Worm (Caenorhabditis elegans) whole organism, L4 larva: ENCODE measurements around the gene let-4.

ENCODE experiments used
- F26F4.8 ChIP-seq: fragments of 200-800 bp; sonication (Bioruptor generic); conservative IDR thresholded peaks from 2 replicates; pipeline ENCODE4 v1.3.6; 2022; ENCODE audit warnings: missing genetic modification characterization, missing compliant biosample characterization
- T26A8.4 ChIP-seq: fragments of 200-800 bp; sonication (Bioruptor generic); IDR thresholded peaks from 2 replicates; pipeline ENCODE4 v1.3.6; 2022; ENCODE audit warnings: missing genetic modification characterization, missing compliant biosample characterization
- Y48G9A.11 ChIP-seq: fragments of 200-800 bp; sonication (Bioruptor generic); IDR thresholded peaks from 2 replicates; pipeline ENCODE4 v1.3.6; 2022; ENCODE audit warnings: missing genetic modification reagents, missing genetic modification characterization, missing compliant biosample characterization
- Y75B8A.6 ChIP-seq: fragments of 200-800 bp; sonication (Bioruptor generic); IDR thresholded peaks from 2 replicates; pipeline ENCODE4 v1.3.6; 2022; ENCODE audit warnings: missing genetic modification reagents, missing genetic modification characterization, missing compliant biosample characterization
- aly-2 ChIP-seq: sonication (generic microtip); optimal IDR thresholded peaks from 2 replicates; lab custom pipeline; 2018; ENCODE audit warnings: missing biosample characterization, missing genetic modification characterization
- arid-1 ChIP-seq: fragments of 200-800 bp; sonication (Bioruptor generic); conservative IDR thresholded peaks from 2 replicates; pipeline ENCODE4 v1.3.6; 2022; ENCODE audit warnings: missing genetic modification reagents, missing genetic modification characterization, missing compliant biosample characterization
- ceh-20 ChIP-seq: fragments of 200-800 bp; sonication (Bioruptor generic); IDR thresholded peaks from 2 replicates; pipeline ENCODE4 v1.3.6; 2022; ENCODE audit warnings: missing genetic modification reagents, missing genetic modification characterization, missing compliant biosample characterization
- ceh-28 ChIP-seq: fragments of 150-350 bp; optimal IDR thresholded peaks from 2 replicates; lab custom pipeline; 2014; ENCODE audit warnings: missing biosample characterization, missing genetic modification reagents, missing genetic modification characterization
- ceh-82 ChIP-seq: sonication (generic microtip); optimal IDR thresholded peaks from 2 replicates; lab custom pipeline; 2017; ENCODE audit warnings: missing biosample characterization, missing genetic modification characterization
- ces-1 ChIP-seq: fragments of 150-350 bp; sonication (generic microtip); optimal IDR thresholded peaks from 4 replicates; lab custom pipeline; 2014; ENCODE audit warnings: missing biosample characterization, missing genetic modification reagents, missing genetic modification characterization
- cey-2 ChIP-seq: sonication (generic microtip); optimal IDR thresholded peaks from 3 replicates; lab custom pipeline; 2017; ENCODE audit warnings: missing genetic modification characterization, mild to moderate bottlenecking, missing compliant biosample characterization, antibody characterized with exemption, borderline replicate concordance; ENCODE audit not compliant: insufficient read depth
- ctbp-1 ChIP-seq: fragments of 200-800 bp; sonication (Bioruptor generic); IDR thresholded peaks from 2 replicates; pipeline ENCODE4 v1.3.6; 2022; ENCODE audit warnings: missing genetic modification reagents, missing genetic modification characterization, missing compliant biosample characterization
- daf-16 ChIP-seq, 3 experiments: sonication (generic microtip); optimal IDR thresholded peaks; 2 replicates each; lab custom pipeline; 2016 to 2017; ENCODE audit warnings: missing genetic modification characterization in 3 of 3, missing genetic modification reagents in 3 of 3, mild to moderate bottlenecking in 2 of 3, missing compliant biosample characterization in 2 of 3, missing biosample characterization in 1 of 3, moderate library complexity in 1 of 3
- daf-19 ChIP-seq: fragments of 200-800 bp; sonication (Bioruptor generic); conservative IDR thresholded peaks from 2 replicates; pipeline ENCODE4 v1.3.6; 2022; ENCODE audit warnings: missing genetic modification characterization, missing compliant biosample characterization
- duxl-1 ChIP-seq: sonication (generic microtip); optimal IDR thresholded peaks from 2 replicates; lab custom pipeline; 2016; ENCODE audit warnings: mild to moderate bottlenecking, missing genetic modification characterization, moderate library complexity, missing compliant biosample characterization; ENCODE audit not compliant: poor library complexity
- dve-1 ChIP-seq: sonication (generic microtip); optimal IDR thresholded peaks from 2 replicates; lab custom pipeline; 2017; ENCODE audit warnings: antibody characterized with exemption, mild to moderate bottlenecking, missing genetic modification characterization, missing compliant biosample characterization; ENCODE audit not compliant: insufficient read depth
- egl-27 ChIP-seq: sonication (generic microtip); optimal IDR thresholded peaks from 3 replicates; lab custom pipeline; 2017; ENCODE audit warnings: missing biosample characterization, missing genetic modification reagents, missing genetic modification characterization
- fos-1 ChIP-seq: fragments of 150-350 bp; optimal IDR thresholded peaks from 2 replicates; lab custom pipeline; 2014; ENCODE audit warnings: missing biosample characterization, missing genetic modification characterization
- gei-8 ChIP-seq: fragments of 200-800 bp; sonication (Bioruptor generic); optimal IDR thresholded peaks from 2 replicates; lab custom pipeline; 2018; ENCODE audit warnings: mild to moderate bottlenecking, missing genetic modification characterization, missing compliant biosample characterization
- hlh-30 ChIP-seq: sonication (generic microtip); optimal IDR thresholded peaks from 2 replicates; lab custom pipeline; 2017; ENCODE audit warnings: antibody characterized with exemption, mild to moderate bottlenecking, missing genetic modification characterization, missing compliant biosample characterization; ENCODE audit not compliant: insufficient read depth
- hmg-1.1 ChIP-seq: fragments of 200-800 bp; sonication (Bioruptor generic); IDR thresholded peaks from 2 replicates; pipeline ENCODE4 v1.3.6; 2022; ENCODE audit warnings: missing genetic modification reagents, missing genetic modification characterization, missing compliant biosample characterization
- jun-1 ChIP-seq: fragments of 150-350 bp; optimal IDR thresholded peaks from 2 replicates; lab custom pipeline; 2014; ENCODE audit warnings: missing biosample characterization, missing genetic modification reagents, missing genetic modification characterization
- lin-1 ChIP-seq: fragments of 200-800 bp; sonication (Bioruptor generic); IDR thresholded peaks from 2 replicates; pipeline ENCODE4 v1.3.6; 2022; ENCODE audit warnings: missing genetic modification reagents, missing genetic modification characterization, missing compliant biosample characterization
- lin-29 ChIP-seq: fragments of 200-800 bp; sonication (Bioruptor generic); IDR thresholded peaks from 2 replicates; pipeline ENCODE4 v1.3.6; 2022; ENCODE audit warnings: missing genetic modification reagents, missing genetic modification characterization, missing compliant biosample characterization
- madf-9 ChIP-seq: fragments of 200-800 bp; sonication (Bioruptor generic); conservative IDR thresholded peaks from 2 replicates; pipeline ENCODE4 v1.3.6; 2022; ENCODE audit warnings: missing genetic modification reagents, missing genetic modification characterization, missing compliant biosample characterization
- mdl-1 ChIP-seq, 2 experiments: fragments of 150-350 bp in 1 of 2; sonication (generic microtip) in 1 of 2; optimal IDR thresholded peaks; 2 replicates each; lab custom pipeline; 2014 to 2017; ENCODE audit warnings: missing biosample characterization in 2 of 2, missing genetic modification characterization in 2 of 2
- mes-2 ChIP-seq: sonication (generic microtip); optimal IDR thresholded peaks from 2 replicates; lab custom pipeline; 2016; ENCODE audit warnings: missing genotype, mild to moderate bottlenecking, missing genetic modification characterization, missing compliant biosample characterization; ENCODE audit not compliant: poor library complexity, severe bottlenecking
- mxl-3 ChIP-seq: fragments of 200-800 bp; sonication (Bioruptor generic); optimal IDR thresholded peaks from 2 replicates; lab custom pipeline; 2018; ENCODE audit warnings: mild to moderate bottlenecking, missing genetic modification characterization, missing compliant biosample characterization
- nhr-10 ChIP-seq: fragments of 150-350 bp; optimal IDR thresholded peaks from 2 replicates; lab custom pipeline; 2014; ENCODE audit warnings: missing biosample characterization, missing genetic modification characterization
- nhr-102 ChIP-seq: sonication (generic microtip); optimal IDR thresholded peaks from 2 replicates; lab custom pipeline; 2016; ENCODE audit warnings: mild to moderate bottlenecking, missing genetic modification characterization, moderate library complexity, missing compliant biosample characterization
- nhr-11 ChIP-seq: fragments of 150-350 bp; optimal IDR thresholded peaks from 2 replicates; lab custom pipeline; 2014; ENCODE audit warnings: missing biosample characterization, missing genetic modification characterization
- nhr-237 ChIP-seq: sonication (generic microtip); optimal IDR thresholded peaks from 2 replicates; lab custom pipeline; 2017; ENCODE audit warnings: missing biosample characterization, missing genetic modification characterization
- nhr-25 ChIP-seq: sonication (generic microtip); optimal IDR thresholded peaks from 2 replicates; lab custom pipeline; 2017; ENCODE audit warnings: missing genetic modification characterization, mild to moderate bottlenecking, missing compliant biosample characterization, antibody characterized with exemption, moderate library complexity, borderline replicate concordance; ENCODE audit not compliant: insufficient read depth
- nhr-28 ChIP-seq: fragments of 150-350 bp; optimal IDR thresholded peaks from 2 replicates; lab custom pipeline; 2014; ENCODE audit warnings: missing biosample characterization, missing genetic modification characterization
- nhr-6 ChIP-seq: fragments of 150-350 bp; optimal IDR thresholded peaks from 2 replicates; lab custom pipeline; 2014; ENCODE audit warnings: missing biosample characterization, missing genetic modification characterization
- nhr-76 ChIP-seq: fragments of 150-350 bp; optimal IDR thresholded peaks from 2 replicates; lab custom pipeline; 2014; ENCODE audit warnings: missing biosample characterization, missing genetic modification characterization
- pha-4 ChIP-seq, 2 experiments: fragments of 150-350 bp in 1 of 2; fragments of 200-800 bp in 1 of 2; sonication (Bioruptor generic) in 1 of 2; IDR thresholded peaks in 1 of 2; optimal IDR thresholded peaks in 1 of 2; 2 replicates each; pipeline versions ENCODE4 v1.3.6 to Lab custom; 2014 to 2022; ENCODE audit warnings: missing genetic modification characterization in 2 of 2, missing genetic modification reagents in 2 of 2, missing biosample characterization in 1 of 2, missing compliant biosample characterization in 1 of 2
- php-3 ChIP-seq: fragments of 200-800 bp; sonication (Bioruptor generic); IDR thresholded peaks from 2 replicates; pipeline ENCODE4 v1.3.6; 2022; ENCODE audit warnings: missing genetic modification reagents, missing genetic modification characterization, missing compliant biosample characterization
- rbr-2 ChIP-seq: sonication (generic microtip); optimal IDR thresholded peaks from 2 replicates; lab custom pipeline; 2016; ENCODE audit warnings: missing genotype, missing genetic modification characterization, missing compliant biosample characterization
- saeg-2 ChIP-seq: fragments of 200-800 bp; sonication (Bioruptor generic); IDR thresholded peaks from 2 replicates; pipeline ENCODE4 v1.3.6; 2022; ENCODE audit warnings: missing genetic modification reagents, missing genetic modification characterization, missing compliant biosample characterization
- set-16 ChIP-seq: fragments of 200-800 bp; sonication (Bioruptor generic); IDR thresholded peaks from 2 replicates; pipeline ENCODE4 v1.3.6; 2022; ENCODE audit warnings: missing genetic modification reagents, missing genetic modification characterization, missing compliant biosample characterization
- snpc-4 ChIP-seq: fragments of 150-350 bp; optimal IDR thresholded peaks from 2 replicates; lab custom pipeline; 2014; ENCODE audit warnings: missing biosample characterization, missing genetic modification characterization
- unc-130 ChIP-seq: sonication (generic microtip); optimal IDR thresholded peaks from 2 replicates; lab custom pipeline; 2016; ENCODE audit warnings: missing genetic modification reagents, missing genetic modification characterization, missing compliant biosample characterization
- unc-39 ChIP-seq: sonication (generic microtip); optimal IDR thresholded peaks from 2 replicates; lab custom pipeline; 2017; ENCODE audit warnings: missing biosample characterization, missing genetic modification characterization
- unc-62 ChIP-seq, 3 experiments: fragments of 150-350 bp in 1 of 3; sonication (generic microtip); optimal IDR thresholded peaks in 2 of 3; peaks in 1 of 3; 1 replicate in 1 of 3; 2 replicates in 2 of 3; lab custom pipeline; 2014 to 2017; ENCODE audit warnings: missing biosample characterization in 3 of 3, missing genetic modification characterization in 3 of 3, missing genetic modification reagents in 3 of 3, missing genotype in 1 of 3
- zfp-2 ChIP-seq: sonication (generic microtip); optimal IDR thresholded peaks from 2 replicates; lab custom pipeline; 2016; ENCODE audit warnings: mild to moderate bottlenecking, missing genetic modification characterization, missing compliant biosample characterization
- zfp-3 ChIP-seq: fragments of 200-800 bp; sonication (Bioruptor generic); conservative IDR thresholded peaks from 2 replicates; pipeline ENCODE4 v1.3.6; 2022; ENCODE audit warnings: missing genetic modification reagents, missing genetic modification characterization, missing compliant biosample characterization
- ztf-7 ChIP-seq: fragments of 150-350 bp; optimal IDR thresholded peaks from 2 replicates; lab custom pipeline; 2014; ENCODE audit warnings: missing biosample characterization, missing genetic modification characterization

let-4 gene

ce11 chrX:14560297-14560680 is 17.4 kb upstream of the let-4 start (continued):
- TF ChIP-seq ceh-28: no peak
- peak; percentile 80 for TF ChIP-seq nhr-25 (tag; lab: Kevin White, UChicago)
- peak; percentile 98 for TF ChIP-seq nhr-28 (tag; lab: Kevin White, UChicago)
- peak; percentile 72 for TF ChIP-seq nhr-237 (tag; lab: Kevin White, UChicago)
- TF ChIP-seq php-3 (GFP tag; lab: Robert Waterston, UW): 0 out of 2 replicates have a peak, but pooled peaks have one; percentile 48
- TF ChIP-seq lin-29 (GFP tag; lab: Robert Waterston, UW): no peak
- TF ChIP-seq nhr-6 (tag; lab: Kevin White, UChicago): peak; percentile 82
- TF ChIP-seq daf-19: no peak
- TF ChIP-seq Y48G9A.11 (GFP tag; lab: Robert Waterston, UW): no peak
- TF ChIP-seq set-16 (GFP tag; lab: Robert Waterston, UW): peak; percentile 49; the same call in 1 of the 2 replicates
- TF ChIP-seq T26A8.4 (GFP tag; lab: Robert Waterston, UW): peak; percentile 56; the same call in 1 of the 2 replicates
- peak; percentile 71 for TF ChIP-seq jun-1 (tag; lab: Kevin White, UChicago)
- TF ChIP-seq daf-16 (GFP tag; optimal IDR thresholded peaks at IDR 0.05; lab: Kevin White, UChicago): peak; percentile 19 to 77
- peak; percentile 97 for TF ChIP-seq daf-16 (tag; optimal IDR thresholded peaks at IDR 0.05; lab: Kevin White, UChicago)
- peak; percentile 65 for TF ChIP-seq ztf-7 (tag; lab: Kevin White, UChicago)
- peak; percentile 94 for TF ChIP-seq pha-4 (GFP tag; IDR thresholded peaks at IDR 0.05; lab: Robert Waterston, UW)
- TF ChIP-seq pha-4 (tag; optimal IDR thresholded peaks at IDR 0.05; lab: Kevin White, UChicago): peak; percentile 58
- peak; percentile 37 for TF ChIP-seq duxl-1 (tag; lab: Kevin White, UChicago)
- peak; percentile 89 for TF ChIP-seq gei-8 (GFP tag; lab: Kevin White, UChicago)
- no peak for TF ChIP-seq aly-2 (tag; lab: Kevin White, UChicago)
- peak; percentile 73 for TF ChIP-seq fos-1
- peak; percentile 93 for TF ChIP-seq nhr-10 (tag; lab: Kevin White, UChicago)
- TF ChIP-seq zfp-3: 0 out of 2 replicates have a peak, but pooled peaks have one; percentile 39
- peak; percentile 96 for TF ChIP-seq hlh-30 (tag; lab: Kevin White, UChicago)
- TF ChIP-seq egl-27 (tag; lab: Kevin White, UChicago): peak; percentile 25
- peak; percentile 58; the same call in 1 of the 2 replicates for TF ChIP-seq arid-1 (GFP tag; lab: Robert Waterston, UW)
- peak; percentile 69 for TF ChIP-seq mxl-3 (GFP tag; lab: Kevin White, UChicago)
- TF ChIP-seq unc-39 (tag; lab: Kevin White, UChicago): no peak
- peak; percentile 90 for TF ChIP-seq ctbp-1
- no peak for TF ChIP-seq ces-1 (GFP tag; lab: Kevin White, UChicago)
- peak; percentile 78; the same call in 1 of the 2 replicates for TF ChIP-seq saeg-2 (GFP tag; lab: Robert Waterston, UW)
- TF ChIP-seq rbr-2 (tag; lab: Kevin White, UChicago): peak; percentile 82
- peak; percentile 36 for TF ChIP-seq zfp-2
- TF ChIP-seq mdl-1 (tag; optimal IDR thresholded peaks at IDR 0.05; lab: Kevin White, UChicago): peak; percentile 92 to 97
- TF ChIP-seq Y75B8A.6 (GFP tag; lab: Robert Waterston, UW): no peak
- TF ChIP-seq ceh-20: peak; percentile 87
- no peak for TF ChIP-seq F26F4.8 (GFP tag; lab: Robert Waterston, UW)
- peak; percentile 72 for TF ChIP-seq hmg-1.1 (GFP tag; lab: Robert Waterston, UW)
- TF ChIP-seq ceh-82: no peak
- peak; percentile 65 for TF ChIP-seq mes-2 (tag; lab: Kevin White, UChicago)
- TF ChIP-seq cey-2 (tag; lab: Kevin White, UChicago): peak; percentile 54
- no peak for TF ChIP-seq unc-130 (GFP tag; lab: Kevin White, UChicago)
- peak; percentile 83 for TF ChIP-seq nhr-11 (tag; lab: Kevin White, UChicago)
- TF ChIP-seq dve-1: peak; percentile 98
- peak; percentile 89 for TF ChIP-seq nhr-102 (tag; lab: Kevin White, UChicago)
- TF ChIP-seq nhr-76 (tag; lab: Kevin White, UChicago): peak; percentile 74
- TF ChIP-seq snpc-4 (tag; lab: Kevin White, UChicago): no peak
- TF ChIP-seq madf-9: peak; percentile 47
- peak; percentile 92 for TF ChIP-seq lin-1 (GFP tag; lab: Robert Waterston, UW)
- peak; percentile 21 to 100 for TF ChIP-seq unc-62 (GFP tag; optimal IDR thresholded peaks at IDR 0.05 in 1 of 2; lab: Kevin White, UChicago)
- TF ChIP-seq unc-62 (tag; optimal IDR thresholded peaks at IDR 0.05; lab: Kevin White, UChicago): no peak
